Worm (Caenorhabditis elegans) whole organism, L1 larva: ENCODE data around the gene K12H6.9.
A peak's percentile ranks its signal among the peaks of the same experiment; 100 is the strongest.

ENCODE experiments used
- F16B12.6 ChIP-seq: fragments of 150-350 bp; optimal IDR thresholded peaks from 2 replicates; lab custom pipeline; 2014; ENCODE audit warnings: missing biosample characterization, missing genetic modification characterization
- aha-1 ChIP-seq: fragments of 150-350 bp; optimal IDR thresholded peaks from 2 replicates; lab custom pipeline; 2014; ENCODE audit warnings: missing biosample characterization, missing genetic modification characterization
- dpl-1 ChIP-seq, 3 experiments: fragments of 150-350 bp in 2 of 3; sonication (generic microtip) in 1 of 3; optimal IDR thresholded peaks; 2 replicates each; lab custom pipeline; 2014 to 2017; ENCODE audit warnings: missing biosample characterization in 3 of 3, missing genetic modification characterization in 3 of 3, missing genetic modification reagents in 3 of 3
- efl-1 ChIP-seq, 4 experiments: fragments of 150-350 bp; optimal IDR thresholded peaks in 3 of 4; peaks in 1 of 4; 1 replicate in 1 of 4; 2 replicates in 3 of 4; lab custom pipeline; 2014; ENCODE audit warnings: missing biosample characterization in 2 of 4, missing genetic modification characterization in 2 of 4, missing genetic modification reagents in 2 of 4
- efl-3 ChIP-seq: fragments of 200-800 bp; sonication (Bioruptor generic); optimal IDR thresholded peaks from 2 replicates; lab custom pipeline; 2018; ENCODE audit warnings: mild to moderate bottlenecking, missing genetic modification characterization, missing compliant biosample characterization
- egl-27 ChIP-seq, 2 experiments: fragments of 150-350 bp in 1 of 2; sonication (generic microtip); optimal IDR thresholded peaks; 3 replicates each; lab custom pipeline; 2017 to 2018; ENCODE audit warnings: missing biosample characterization in 2 of 2, missing genetic modification characterization in 2 of 2, missing genetic modification reagents in 2 of 2
- fkh-4 ChIP-seq: sonication (generic microtip); optimal IDR thresholded peaks from 2 replicates; lab custom pipeline; 2016; ENCODE audit warnings: missing compliant biosample characterization, missing genetic modification characterization, borderline replicate concordance
- fkh-8 ChIP-seq: sonication (generic microtip); optimal IDR thresholded peaks from 2 replicates; lab custom pipeline; 2016; ENCODE audit warnings: mild to moderate bottlenecking, missing genetic modification characterization, missing compliant biosample characterization
- grh-1 ChIP-seq: fragments of 200-800 bp; sonication (Bioruptor generic); IDR thresholded peaks from 2 replicates; pipeline ENCODE4 v1.3.6; 2022; ENCODE audit warnings: missing genetic modification reagents, missing genetic modification characterization, missing compliant biosample characterization
- hlh-17 ChIP-seq: fragments of 200-800 bp; sonication (Bioruptor generic); optimal IDR thresholded peaks from 2 replicates; lab custom pipeline; 2018; ENCODE audit warnings: missing genetic modification characterization, mild to moderate bottlenecking, missing compliant biosample characterization, moderate library complexity, borderline replicate concordance
- hlh-4 ChIP-seq: sonication (generic microtip); optimal IDR thresholded peaks from 2 replicates; lab custom pipeline; 2016; ENCODE audit warnings: mild to moderate bottlenecking, missing genetic modification characterization, missing compliant biosample characterization
- hpl-2 ChIP-seq: fragments of 150-350 bp; optimal IDR thresholded peaks from 2 replicates; lab custom pipeline; 2014; ENCODE audit warnings: missing biosample characterization, missing genetic modification reagents, missing genetic modification characterization
- lin-13 ChIP-seq: fragments of 150-350 bp; optimal IDR thresholded peaks from 2 replicates; lab custom pipeline; 2014; ENCODE audit warnings: missing biosample characterization, missing genetic modification reagents, missing genetic modification characterization
- lin-14 ChIP-seq: fragments of 200-800 bp; sonication (Bioruptor generic); optimal IDR thresholded peaks from 2 replicates; lab custom pipeline; 2018; ENCODE audit warnings: mild to moderate bottlenecking, missing genetic modification characterization, moderate library complexity, missing compliant biosample characterization
- lin-15B ChIP-seq: fragments of 150-350 bp; sonication (generic microtip); optimal IDR thresholded peaks from 3 replicates; lab custom pipeline; 2014; ENCODE audit warnings: missing biosample characterization, missing genetic modification characterization
- mef-2 ChIP-seq: fragments of 150-350 bp; optimal IDR thresholded peaks from 2 replicates; lab custom pipeline; 2014; ENCODE audit warnings: missing biosample characterization, missing genetic modification characterization
- mep-1 ChIP-seq: fragments of 150-350 bp; optimal IDR thresholded peaks from 2 replicates; lab custom pipeline; 2014; ENCODE audit warnings: missing biosample characterization, missing genetic modification characterization
- nhr-12 ChIP-seq: sonication (generic microtip); optimal IDR thresholded peaks from 2 replicates; lab custom pipeline; 2017; ENCODE audit warnings: missing biosample characterization, missing genetic modification characterization
- nhr-19 ChIP-seq: fragments of 200-800 bp; sonication (Bioruptor generic); conservative IDR thresholded peaks from 2 replicates; pipeline ENCODE4 v1.3.6; 2022; ENCODE audit warnings: missing genetic modification characterization, missing compliant biosample characterization
- nhr-237 ChIP-seq: fragments of 150-350 bp; optimal IDR thresholded peaks from 2 replicates; lab custom pipeline; 2014; ENCODE audit warnings: missing biosample characterization, missing genetic modification characterization
- nhr-28 ChIP-seq: fragments of 150-350 bp; optimal IDR thresholded peaks from 2 replicates; lab custom pipeline; 2014; ENCODE audit warnings: missing biosample characterization, missing genetic modification characterization
- nhr-47 ChIP-seq: sonication (generic microtip); optimal IDR thresholded peaks from 2 replicates; lab custom pipeline; 2016; ENCODE audit warnings: mild to moderate bottlenecking, missing genetic modification characterization, moderate library complexity, missing compliant biosample characterization
- nhr-71 ChIP-seq: sonication (generic microtip); optimal IDR thresholded peaks from 2 replicates; lab custom pipeline; 2016; ENCODE audit warnings: mild to moderate bottlenecking, missing genetic modification characterization, moderate library complexity, missing compliant biosample characterization
- nhr-76 ChIP-seq: sonication (generic microtip); optimal IDR thresholded peaks from 2 replicates; lab custom pipeline; 2017; ENCODE audit warnings: missing biosample characterization, missing genetic modification characterization
- nhr-77 ChIP-seq: fragments of 150-350 bp; optimal IDR thresholded peaks from 2 replicates; lab custom pipeline; 2014; ENCODE audit warnings: missing biosample characterization, missing genetic modification characterization
- nhr-85 ChIP-seq: sonication (generic microtip); peaks from one replicate; lab custom pipeline; 2016; ENCODE audit warnings: missing genetic modification characterization, inconsistent platforms, missing compliant biosample characterization
- pax-3 ChIP-seq: fragments of 200-800 bp; sonication (Bioruptor generic); optimal IDR thresholded peaks from 2 replicates; lab custom pipeline; 2018; ENCODE audit warnings: mild to moderate bottlenecking, missing genetic modification characterization, moderate library complexity, missing compliant biosample characterization
- pqm-1 ChIP-seq: sonication (generic microtip); optimal IDR thresholded peaks from 3 replicates; lab custom pipeline; 2017; ENCODE audit warnings: missing biosample characterization, missing genetic modification characterization
- rnt-1 ChIP-seq: sonication (generic microtip); optimal IDR thresholded peaks from 2 replicates; lab custom pipeline; 2016; ENCODE audit warnings: mild to moderate bottlenecking, missing genetic modification characterization, moderate library complexity, missing compliant biosample characterization
- skn-1 ChIP-seq: fragments of 150-350 bp; optimal IDR thresholded peaks from 2 replicates; lab custom pipeline; 2014; ENCODE audit warnings: missing biosample characterization, missing genetic modification characterization
- snpc-4 ChIP-seq: fragments of 150-350 bp; optimal IDR thresholded peaks from 2 replicates; lab custom pipeline; 2014; ENCODE audit warnings: missing biosample characterization, missing genetic modification characterization
- snu-23 ChIP-seq: sonication (generic microtip); optimal IDR thresholded peaks from 2 replicates; lab custom pipeline; 2016; ENCODE audit warnings: missing genetic modification characterization, missing compliant biosample characterization
- sox-4 ChIP-seq: sonication (generic microtip); optimal IDR thresholded peaks from 2 replicates; lab custom pipeline; 2016; ENCODE audit warnings: missing genetic modification characterization, missing compliant biosample characterization
- sptf-1 ChIP-seq: fragments of 150-350 bp; optimal IDR thresholded peaks from 2 replicates; lab custom pipeline; 2014; ENCODE audit warnings: missing biosample characterization, missing genetic modification characterization
- sup-37 ChIP-seq: fragments of 200-800 bp; sonication (Bioruptor generic); optimal IDR thresholded peaks from 2 replicates; lab custom pipeline; 2018; ENCODE audit warnings: mild to moderate bottlenecking, missing genetic modification characterization, missing compliant biosample characterization
- tbx-2 ChIP-seq: sonication (generic microtip); optimal IDR thresholded peaks from 2 replicates; lab custom pipeline; 2016; ENCODE audit warnings: missing genetic modification characterization, missing compliant biosample characterization
- unc-30 ChIP-seq: sonication (generic microtip); optimal IDR thresholded peaks from 2 replicates; lab custom pipeline; 2017; ENCODE audit warnings: missing biosample characterization, missing genetic modification characterization

The K12H6.9 gene

DNA sequence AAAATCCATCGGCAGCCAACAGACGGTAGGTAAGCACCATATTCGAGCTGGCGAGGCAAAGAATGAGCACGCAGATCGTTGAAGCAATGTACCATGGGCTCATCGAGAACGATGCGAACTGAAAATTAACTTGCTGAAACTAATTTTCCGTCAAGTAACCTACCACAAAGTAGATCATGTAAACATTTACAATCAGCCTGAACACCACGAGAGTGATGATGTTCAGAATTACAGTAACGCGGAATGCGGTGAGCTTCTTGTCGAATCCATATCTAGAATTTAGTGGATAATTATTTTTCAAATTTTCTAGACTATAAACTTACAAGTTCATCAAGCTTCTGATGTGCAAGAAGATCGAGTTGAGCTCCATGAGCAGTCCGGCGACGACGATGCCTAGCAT is 5.3 kb downstream of the K12H6.9 start:
- TF ChIP-seq efl-1 (optimal IDR thresholded peaks at IDR 0.05; lab: Kevin White, UChicago) (no peak), efl-1 (GFP tag; optimal IDR thresholded peaks at IDR 0.05 in 1 of 2; lab: Kevin White, UChicago) (no peak), nhr-77 (no peak), hpl-2 (GFP tag; lab: Kevin White, UChicago) (no peak), mep-1 (tag; lab: Kevin White, UChicago) (no peak), lin-14 (GFP tag; lab: Kevin White, UChicago) (no peak), nhr-237 (tag; lab: Kevin White, UChicago) (no peak), lin-15B (tag; lab: Kevin White, UChicago) (no peak), pax-3 (tag; lab: Kevin White, UChicago) (no peak), snpc-4 (tag; lab: Kevin White, UChicago) (no peak), fkh-8 (tag; lab: Kevin White, UChicago) (no peak), skn-1 (tag; lab: Kevin White, UChicago) (no peak), sup-37 (GFP tag; lab: Kevin White, UChicago) (no peak), sptf-1 (tag; lab: Kevin White, UChicago) (no peak), mef-2 (tag; lab: Kevin White, UChicago) (no peak), nhr-28 (tag; lab: Kevin White, UChicago) (no peak), nhr-76 (tag; lab: Kevin White, UChicago) (no peak), nhr-12 (no peak), grh-1 (no peak), tbx-2 (tag; lab: Kevin White, UChicago) (no peak), F16B12.6 (tag; lab: Kevin White, UChicago) (no peak)

DNA sequence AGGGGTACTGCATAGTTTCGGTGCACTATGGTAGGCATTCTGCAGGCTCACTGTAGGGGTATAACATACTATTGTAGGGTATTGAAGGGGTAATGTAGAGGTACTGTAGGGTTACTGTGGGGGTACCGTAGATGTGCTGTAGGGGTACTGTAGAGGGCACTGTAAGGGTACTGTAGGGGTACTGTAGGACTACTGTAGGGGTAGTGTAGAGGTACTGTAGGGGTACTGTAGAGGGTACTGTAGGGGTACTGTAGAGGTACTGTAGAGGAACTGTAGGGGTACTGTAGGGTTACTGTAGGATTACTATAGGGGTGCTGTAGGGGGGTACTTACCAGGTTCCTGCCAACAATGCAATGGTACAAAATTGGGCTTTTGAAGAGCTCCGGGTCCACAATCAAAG is 5.9 kb downstream of the K12H6.9 start:
- TF ChIP-seq nhr-85: peak; percentile 42
- no peak for TF ChIP-seq efl-3 (GFP tag; lab: Kevin White, UChicago)
- TF ChIP-seq efl-1 (optimal IDR thresholded peaks at IDR 0.05; lab: Kevin White, UChicago): no peak
- TF ChIP-seq efl-1 (GFP tag; optimal IDR thresholded peaks at IDR 0.05 in 1 of 2; lab: Kevin White, UChicago): peak in 1 of 2 experiments; percentile 75
- TF ChIP-seq, all 84 proteins: peak for 2

DNA sequence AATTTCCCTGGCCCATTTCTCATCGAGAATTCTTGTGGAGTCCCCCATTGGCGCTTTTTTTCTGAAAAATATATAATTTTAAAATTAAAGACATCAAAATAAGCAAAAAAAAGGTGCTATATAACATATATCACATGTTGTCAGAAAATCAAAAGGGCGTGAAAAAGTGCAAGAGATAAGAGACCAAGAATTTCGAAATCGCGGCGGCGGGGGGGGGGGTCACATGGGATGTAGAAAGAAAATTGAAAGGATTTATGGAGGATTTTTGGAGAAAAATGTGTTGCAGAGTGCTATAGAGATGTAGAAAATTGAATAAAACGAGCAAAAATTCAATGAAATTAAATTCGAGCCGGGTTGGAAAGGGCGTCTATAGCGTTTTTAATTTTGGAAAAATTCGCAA is 7.0 kb downstream of the K12H6.9 start, which contains the start of gene K12H6.6:
K12H6.6 (minus strand) TSS at position 61 of the 400 bp plus-strand sequence.
- TF ChIP-seq fkh-4 (tag; lab: Kevin White, UChicago): no peak
- TF ChIP-seq efl-3 (GFP tag; lab: Kevin White, UChicago): no peak
- TF ChIP-seq aha-1 (tag; lab: Kevin White, UChicago): no peak
- no peak for TF ChIP-seq egl-27 (tag; optimal IDR thresholded peaks at IDR 0.05; lab: Kevin White, UChicago)
- TF ChIP-seq lin-14 (GFP tag; lab: Kevin White, UChicago): peak; percentile 70
- TF ChIP-seq hlh-17 (GFP tag; lab: Kevin White, UChicago): no peak
- peak in 1 of 3 experiments; percentile 9 for TF ChIP-seq dpl-1 (GFP tag; optimal IDR thresholded peaks at IDR 0.05; lab: Kevin White, UChicago)
- peak; percentile 6 for TF ChIP-seq lin-13 (GFP tag; lab: Kevin White, UChicago)
- no peak for TF ChIP-seq F16B12.6 (tag; lab: Kevin White, UChicago)
- TF ChIP-seq snu-23 (GFP tag; lab: Kevin White, UChicago): peak; percentile 11
- peak; percentile 39 for TF ChIP-seq nhr-71 (tag; lab: Kevin White, UChicago)
- peak; percentile 30 for TF ChIP-seq fkh-8 (tag; lab: Kevin White, UChicago)
- peak; percentile 45 for TF ChIP-seq nhr-85
- TF ChIP-seq pqm-1 (tag; lab: Kevin White, UChicago): no peak
- no peak for TF ChIP-seq nhr-19 (GFP tag; lab: Robert Waterston, UW)
- no peak for TF ChIP-seq sox-4 (tag; lab: Kevin White, UChicago)
- TF ChIP-seq unc-30 (tag; lab: Kevin White, UChicago): no peak
- no peak for TF ChIP-seq nhr-76 (tag; lab: Kevin White, UChicago)
- no peak for TF ChIP-seq rnt-1 (tag; lab: Kevin White, UChicago)
- peak; percentile 43 for TF ChIP-seq skn-1 (tag; lab: Kevin White, UChicago)
- no peak for TF ChIP-seq hlh-4 (tag; lab: Kevin White, UChicago)
- TF ChIP-seq nhr-47 (tag; lab: Kevin White, UChicago): no peak
